Fruit fly (Drosophila melanogaster): ENCODE measurements around the gene mkg-p.
A peak's percentile ranks its signal among the peaks of the same experiment; 100 is the strongest.

The mkg-p gene

DNA sequence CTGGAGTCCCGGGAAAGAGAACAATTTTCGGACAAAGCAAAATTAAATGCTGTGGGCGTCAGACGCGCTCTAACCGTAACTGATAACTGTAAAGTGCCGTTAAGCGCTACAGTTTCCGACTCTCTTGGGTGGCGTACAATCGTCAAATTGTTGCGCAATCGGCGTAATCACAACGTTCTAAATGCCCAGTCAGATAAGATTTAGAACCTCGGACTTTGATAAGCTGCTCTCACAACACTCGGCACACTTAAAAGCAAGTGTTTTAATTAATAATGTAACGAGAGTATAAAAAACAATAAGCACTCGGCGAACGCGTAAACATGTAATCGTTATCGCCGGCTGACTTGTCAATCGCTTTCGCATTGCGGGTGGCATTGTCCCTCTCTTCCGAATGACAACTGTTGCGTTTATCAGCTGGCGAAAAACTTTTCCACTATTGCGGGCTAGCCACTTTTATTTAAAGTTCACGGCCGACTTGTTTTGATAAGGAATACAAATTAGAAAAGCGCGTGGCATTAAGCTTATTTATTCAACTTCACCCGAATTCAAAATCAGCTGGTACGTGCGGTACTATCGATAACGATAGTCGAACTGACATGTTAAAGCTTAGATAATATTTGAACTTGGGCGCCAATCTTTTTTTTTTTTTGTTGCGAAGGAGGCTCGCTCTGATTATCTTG is 46.2 kb downstream of the mkg-p start (continued):
- TF ChIP-seq pum (GFP tag; optimal IDR thresholded peaks at IDR 0.05) (no peak), crp (GFP tag; optimal IDR thresholded peaks at IDR 0.05) (peak in 1 of 2 experiments; percentile 85), grau (tag; optimal IDR thresholded peaks at IDR 0.05) (peak; percentile 17), schlank (tag; optimal IDR thresholded peaks at IDR 0.05) (no peak), hkb (optimal IDR thresholded peaks at IDR 0.05) (no peak), hkb (GFP tag; IDR thresholded peaks at IDR 0.05) (0 out of 2 replicates have a peak, but pooled peaks have one; percentile 7), HLH4C (GFP tag; IDR thresholded peaks at IDR 0.05; ENCODE audit: partially characterized antibody) (peak; percentile 75), fu2 (GFP tag; optimal IDR thresholded peaks at IDR 0.05) (no peak), scrt (GFP tag; optimal IDR thresholded peaks at IDR 0.05) (peak; percentile 95), unc-4 (GFP tag; IDR thresholded peaks at IDR 0.05; ENCODE audit: partially characterized antibody) (peak; percentile 74), CG31388 (GFP tag; optimal IDR thresholded peaks at IDR 0.05) (no peak), Sin3A (optimal IDR thresholded peaks at IDR 0.05) (peak; percentile 42), sd (tag; optimal IDR thresholded peaks at IDR 0.05) (peak; percentile 19), chinmo (GFP tag; IDR thresholded peaks at IDR 0.05; ENCODE audit: partially characterized antibody) (peak; percentile 75; the same call in 3 of the 4 replicates), bbx (GFP tag; IDR thresholded peaks at IDR 0.05; ENCODE audit: partially characterized antibody) (peak; percentile 57; the same call in 1 of the 2 replicates), Dp (GFP tag; optimal IDR thresholded peaks at IDR 0.05) (peak; percentile 83), CG34376 (GFP tag; optimal IDR thresholded peaks at IDR 0.05) (peak; percentile 95), Pdp1 (GFP tag; optimal IDR thresholded peaks at IDR 0.05) (peak in 1 of 2 experiments; percentile 100), CG6854 (GFP tag; optimal IDR thresholded peaks at IDR 0.05) (peak; percentile 12), CG17802 (tag; optimal IDR thresholded peaks at IDR 0.05) (no peak), Adf1 (GFP tag; IDR thresholded peaks at IDR 0.05) (no peak), Scr (GFP tag; IDR thresholded peaks at IDR 0.05; ENCODE audit: partially characterized antibody) (peak; percentile 72), Hr78 (GFP tag; optimal IDR thresholded peaks at IDR 0.05) (peak in 1 of 2 experiments; percentile 53), hb (GFP tag; IDR thresholded peaks at IDR 0.05; ENCODE audit: partially characterized antibody) (peak; percentile 47; the same call in 1 of the 3 replicates), CG12155 (GFP tag; optimal IDR thresholded peaks at IDR 0.05) (peak; percentile 80), CG2116 (GFP tag; optimal IDR thresholded peaks at IDR 0.05) (peak; percentile 58), sqz (GFP tag; optimal IDR thresholded peaks at IDR 0.05) (peak; percentile 51), tna (GFP tag; IDR thresholded peaks at IDR 0.05; ENCODE audit: partially characterized antibody) (peak; percentile 67), nom (GFP tag; optimal IDR thresholded peaks at IDR 0.05) (no peak), Deaf1 (tag; optimal IDR thresholded peaks at IDR 0.05) (peak; percentile 45), CTCF (GFP tag; optimal IDR thresholded peaks at IDR 0.05) (peak; percentile 38), CG18599 (GFP tag; optimal IDR thresholded peaks at IDR 0.05) (peak; percentile 5), ato (GFP tag; IDR thresholded peaks at IDR 0.05; ENCODE audit: partially characterized antibody) (peak; percentile 41; the same call in 1 of the 2 replicates), Hey (tag; optimal IDR thresholded peaks at IDR 0.05) (peak; percentile 46), exex (tag; optimal IDR thresholded peaks at IDR 0.05) (peak; percentile 97), knrl (GFP tag; IDR thresholded peaks at IDR 0.05; ENCODE audit: partially characterized antibody) (0 out of 3 replicates have a peak, but pooled peaks have one; percentile 37), sna (GFP tag; IDR thresholded peaks at IDR 0.05; ENCODE audit: partially characterized antibody) (peak; percentile 66; the same call in 1 of the 2 replicates), CG14710 (tag; optimal IDR thresholded peaks at IDR 0.05) (no peak), mirr (GFP tag; optimal IDR thresholded peaks at IDR 0.05) (peak; percentile 95), stwl (tag; optimal IDR thresholded peaks at IDR 0.05) (peak; percentile 22), Dll (GFP tag; IDR thresholded peaks at IDR 0.05; ENCODE audit: partially characterized antibody) (peak; percentile 74; the same call in 3 of the 4 replicates), amos (GFP tag; IDR thresholded peaks at IDR 0.05; ENCODE audit: partially characterized antibody) (peak; percentile 62; the same call in 1 of the 2 replicates), CG15479 (GFP tag; optimal IDR thresholded peaks at IDR 0.05) (no peak), Med (GFP tag) (peak; percentile 58), CG34422 (GFP tag; IDR thresholded peaks at IDR 0.05) (peak; percentile 48; the same call in 1 of the 3 replicates)

Data from whole organism, embryonic.